Fruit fly (Drosophila melanogaster): Measurements from ENCODE around the gene CG45012.
A peak's percentile ranks its signal among the peaks of the same experiment; 100 is the strongest.

The CG45012 gene

DNA sequence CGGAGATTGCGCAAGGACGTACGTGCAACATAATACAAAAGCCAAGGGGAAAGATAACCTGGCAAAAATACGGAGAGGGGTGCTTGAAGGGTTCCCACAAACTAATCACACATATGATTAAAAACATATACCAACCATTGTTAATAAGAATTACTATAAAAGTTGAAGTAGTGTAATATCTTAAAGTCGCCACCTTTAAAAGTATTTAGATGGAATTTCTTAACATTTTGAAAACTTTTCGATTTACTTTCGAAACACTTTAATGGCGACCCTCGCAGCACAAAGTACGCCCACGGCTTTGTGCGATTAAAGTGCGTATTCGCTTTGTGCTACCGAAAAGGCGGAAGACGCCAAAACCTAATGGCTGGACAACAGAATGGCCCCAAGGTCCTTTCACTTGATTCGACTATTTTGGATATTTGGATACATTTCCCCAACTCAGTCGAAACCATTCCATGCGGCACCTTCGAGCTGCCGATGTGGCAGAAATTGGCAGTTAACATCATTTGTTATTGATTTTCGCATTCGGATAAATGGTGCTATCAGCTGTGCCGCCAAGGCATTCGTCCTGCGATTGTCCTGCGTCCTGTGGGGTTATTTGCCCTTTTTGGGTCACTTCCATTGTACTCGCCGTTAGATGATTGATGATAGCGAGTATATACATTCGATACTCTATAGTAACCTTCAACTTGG, 10.8 kb upstream of the CG45012 start (continued):
- no peak for TF ChIP-seq lov (optimal IDR thresholded peaks at IDR 0.05)
- no peak for TF ChIP-seq lov (GFP tag; IDR thresholded peaks at IDR 0.05)
- no peak for TF ChIP-seq CG31388 (GFP tag; optimal IDR thresholded peaks at IDR 0.05)
- no peak for TF ChIP-seq CG30403 (GFP tag; optimal IDR thresholded peaks at IDR 0.05)
- TF ChIP-seq phol (tag; optimal IDR thresholded peaks at IDR 0.05): no peak
- TF ChIP-seq CrebB (tag; optimal IDR thresholded peaks at IDR 0.05): no peak
- no peak for TF ChIP-seq ind (GFP tag; optimal IDR thresholded peaks at IDR 0.05)
- no peak for TF ChIP-seq C15 (GFP tag; IDR thresholded peaks at IDR 0.05)
- peak; percentile 69 for TF ChIP-seq abd-A (tag; optimal IDR thresholded peaks at IDR 0.05)
- TF ChIP-seq h (optimal IDR thresholded peaks at IDR 0.05): no peak
- TF ChIP-seq Nf-YB (GFP tag; optimal IDR thresholded peaks at IDR 0.05): no peak
- peak; percentile 3 for TF ChIP-seq CG7839 (tag; optimal IDR thresholded peaks at IDR 0.05)
- TF ChIP-seq ac (GFP tag; optimal IDR thresholded peaks at IDR 0.05): no peak
- no peak for TF ChIP-seq CG6689 (GFP tag; IDR thresholded peaks at IDR 0.05)
- TF ChIP-seq CG3065 (GFP tag; optimal IDR thresholded peaks at IDR 0.05): no peak
- peak; percentile 9; the same call in 1 of the 2 replicates for TF ChIP-seq Rfx (GFP tag; IDR thresholded peaks at IDR 0.05)
- peak; percentile 4 for TF ChIP-seq Meics (GFP tag; optimal IDR thresholded peaks at IDR 0.05)
- TF ChIP-seq dmrt99B (tag; optimal IDR thresholded peaks at IDR 0.05): no peak
- no peak for TF ChIP-seq dysf (GFP tag; IDR thresholded peaks at IDR 0.05)
- TF ChIP-seq trh (GFP tag; optimal IDR thresholded peaks at IDR 0.05): no peak
- peak; percentile 72 for TF ChIP-seq row (GFP tag; IDR thresholded peaks at IDR 0.05)
- no peak for TF ChIP-seq hth (optimal IDR thresholded peaks at IDR 0.05)
- no peak for TF ChIP-seq CG12659 (GFP tag; optimal IDR thresholded peaks at IDR 0.05)
- no peak for TF ChIP-seq toy (GFP tag; IDR thresholded peaks at IDR 0.05)
- TF ChIP-seq peb (GFP tag; IDR thresholded peaks at IDR 0.05): no peak
- TF ChIP-seq Deaf1 (tag; optimal IDR thresholded peaks at IDR 0.05): no peak
- TF ChIP-seq otp (GFP tag; IDR thresholded peaks at IDR 0.05): no peak
- TF ChIP-seq BEAF-32 (GFP tag; optimal IDR thresholded peaks at IDR 0.05): no peak
- no peak for TF ChIP-seq CG10565 (GFP tag; optimal IDR thresholded peaks at IDR 0.05)
- TF ChIP-seq CG4424 (GFP tag; optimal IDR thresholded peaks at IDR 0.05): no peak
- no peak for TF ChIP-seq trem (tag; optimal IDR thresholded peaks at IDR 0.05)
- no peak for TF ChIP-seq nmo (GFP tag; optimal IDR thresholded peaks at IDR 0.05)
- no peak for TF ChIP-seq B-H1 (GFP tag; IDR thresholded peaks at IDR 0.05)
- TF ChIP-seq CG14965 (GFP tag; optimal IDR thresholded peaks at IDR 0.05; ENCODE audit: borderline replicate concordance): no peak
- no peak for TF ChIP-seq Dll (GFP tag; IDR thresholded peaks at IDR 0.05; ENCODE audit: partially characterized antibody)
- no peak for TF ChIP-seq CG12299 (tag; optimal IDR thresholded peaks at IDR 0.05)
- no peak for TF ChIP-seq slp2 (GFP tag; optimal IDR thresholded peaks at IDR 0.05)
- TF ChIP-seq jumu (GFP tag; optimal IDR thresholded peaks at IDR 0.05): no peak
- TF ChIP-seq Ptx1 (GFP tag; IDR thresholded peaks at IDR 0.05): no peak
- TF ChIP-seq Gsc (GFP tag; IDR thresholded peaks at IDR 0.05): no peak
- TF ChIP-seq wor (GFP tag; IDR thresholded peaks at IDR 0.05): no peak
- no peak for TF ChIP-seq fd102C (GFP tag; optimal IDR thresholded peaks at IDR 0.05)
- TF ChIP-seq CG6254 (GFP tag; optimal IDR thresholded peaks at IDR 0.05): no peak
- TF ChIP-seq fru (optimal IDR thresholded peaks at IDR 0.05): no peak
- TF ChIP-seq CG7556 (GFP tag; optimal IDR thresholded peaks at IDR 0.05): peak; percentile 5
- no peak for TF ChIP-seq E2f1 (GFP tag; IDR thresholded peaks at IDR 0.05)
- no peak for TF ChIP-seq Max (GFP tag; optimal IDR thresholded peaks at IDR 0.05)
- TF ChIP-seq vnd (GFP tag; IDR thresholded peaks at IDR 0.05; ENCODE audit: partially characterized antibody): no peak
- TF ChIP-seq CG11247 (GFP tag; IDR thresholded peaks at IDR 0.05): no peak
- TF ChIP-seq Hr51 (GFP tag; optimal IDR thresholded peaks at IDR 0.05): no peak
- no peak for TF ChIP-seq z (GFP tag; IDR thresholded peaks at IDR 0.05)
- no peak for TF ChIP-seq CG34422 (GFP tag; IDR thresholded peaks at IDR 0.05)

Data from whole organism, embryonic.